Worm (Caenorhabditis elegans) whole organism, L4 larva: ENCODE measurements around the gene nonu-1.

Experiments
- aly-2 ChIP-seq: sonication (generic microtip); optimal IDR thresholded peaks from 2 replicates; lab custom pipeline; 2018; ENCODE audit warnings: missing biosample characterization, missing genetic modification characterization
- gei-8 ChIP-seq: fragments of 200-800 bp; sonication (Bioruptor generic); optimal IDR thresholded peaks from 2 replicates; lab custom pipeline; 2018; ENCODE audit warnings: mild to moderate bottlenecking, missing genetic modification characterization, missing compliant biosample characterization
- lin-13 ChIP-seq: fragments of 150-350 bp; optimal IDR thresholded peaks from 2 replicates; lab custom pipeline; 2014; ENCODE audit warnings: missing biosample characterization, missing genetic modification reagents, missing genetic modification characterization
- lin-29 ChIP-seq: fragments of 200-800 bp; sonication (Bioruptor generic); IDR thresholded peaks from 2 replicates; pipeline ENCODE4 v1.3.6; 2022; ENCODE audit warnings: missing genetic modification reagents, missing genetic modification characterization, missing compliant biosample characterization
- lir-3 ChIP-seq: sonication (generic microtip); optimal IDR thresholded peaks from 2 replicates; lab custom pipeline; 2016; ENCODE audit warnings: mild to moderate bottlenecking, missing genetic modification characterization, missing compliant biosample characterization
- nhr-10 ChIP-seq: fragments of 150-350 bp; optimal IDR thresholded peaks from 2 replicates; lab custom pipeline; 2014; ENCODE audit warnings: missing biosample characterization, missing genetic modification characterization
- pqm-1 ChIP-seq: sonication (generic microtip); optimal IDR thresholded peaks from 2 replicates; lab custom pipeline; 2017; ENCODE audit warnings: missing biosample characterization, missing genetic modification characterization
- saeg-2 ChIP-seq: fragments of 200-800 bp; sonication (Bioruptor generic); IDR thresholded peaks from 2 replicates; pipeline ENCODE4 v1.3.6; 2022; ENCODE audit warnings: missing genetic modification reagents, missing genetic modification characterization, missing compliant biosample characterization
- unc-62 ChIP-seq, 3 experiments: fragments of 150-350 bp in 1 of 3; sonication (generic microtip); optimal IDR thresholded peaks in 2 of 3; peaks in 1 of 3; 1 replicate in 1 of 3; 2 replicates in 2 of 3; lab custom pipeline; 2014 to 2017; ENCODE audit warnings: missing biosample characterization in 3 of 3, missing genetic modification characterization in 3 of 3, missing genetic modification reagents in 3 of 3, missing genotype in 1 of 3
- zip-2 ChIP-seq: fragments of 150-350 bp; optimal IDR thresholded peaks from 2 replicates; lab custom pipeline; 2014; ENCODE audit warnings: missing biosample characterization, missing genetic modification characterization

DNA sequence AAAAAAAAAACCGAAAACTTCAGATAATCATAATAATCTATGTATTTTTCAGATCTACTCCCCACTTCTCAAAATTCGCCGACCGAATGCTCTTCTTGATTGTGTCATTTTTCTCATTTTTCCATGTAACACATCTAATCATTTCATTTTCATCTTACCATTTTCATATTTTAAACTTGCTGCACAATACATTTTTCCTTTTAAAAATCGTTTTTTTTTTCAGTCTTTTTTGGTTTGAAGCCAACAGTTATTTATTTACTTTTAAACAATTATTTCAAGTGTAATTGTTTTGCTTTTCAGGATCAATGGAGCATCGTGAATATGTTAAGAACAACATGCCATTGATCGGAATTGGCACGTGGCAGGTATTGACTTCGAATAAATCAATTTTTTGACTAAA lies 9.3 kb upstream of the nonu-1 start, which contains the start of gene C35D10.6:
- TF ChIP-seq lin-13 (no peak), aly-2 (no peak), nhr-10 (no peak), saeg-2 (no peak), pqm-1 (tag; lab: Kevin White, UChicago) (no peak), unc-62 (GFP tag; optimal IDR thresholded peaks at IDR 0.05 in 1 of 2; lab: Kevin White, UChicago) (no peak), unc-62 (tag; optimal IDR thresholded peaks at IDR 0.05; lab: Kevin White, UChicago) (no peak), lir-3 (tag; lab: Kevin White, UChicago) (no peak), gei-8 (no peak), zip-2 (no peak), lin-29 (GFP tag; lab: Robert Waterston, UW) (no peak)
